Fruit fly (Drosophila melanogaster) whole organism, embryonic: ENCODE data around the gene CG34183.

Source experiments
- CG1024 ChIP-seq: fragments of 200-800 bp; sonication (Bioruptor generic); IDR thresholded peaks from 2 replicates; pipeline ENCODE4 v1.3.6; 2022; ENCODE audit warnings: missing biosample characterization, missing genetic modification characterization
- CG10565 ChIP-seq: fragments of 200-800 bp; sonication (Bioruptor generic); optimal IDR thresholded peaks from 3 replicates; lab custom pipeline; 2016; ENCODE audit warnings: missing biosample characterization, mild to moderate bottlenecking, missing genetic modification characterization
- CG12155 ChIP-seq: fragments of 200-800 bp; sonication (Bioruptor generic); optimal IDR thresholded peaks from 3 replicates; lab custom pipeline; 2016; ENCODE audit warnings: missing biosample characterization, missing genetic modification characterization
- CG1233 ChIP-seq: fragments of 200-800 bp; sonication (Bioruptor generic); optimal IDR thresholded peaks from 4 replicates; lab custom pipeline; 2018; ENCODE audit warnings: missing biosample characterization, mild to moderate bottlenecking, missing genetic modification characterization
- CG14014 ChIP-seq: fragments of 200-800 bp; sonication (Bioruptor generic); IDR thresholded peaks from 2 replicates; pipeline ENCODE4 v1.3.6; 2022; ENCODE audit warnings: missing biosample characterization, missing genetic modification characterization
- CG14965 ChIP-seq: fragments of 200-800 bp; sonication (Bioruptor generic); optimal IDR thresholded peaks from 2 replicates; lab custom pipeline; 2016; ENCODE audit warnings: missing biosample characterization, missing genetic modification characterization, borderline replicate concordance
- CG15479 ChIP-seq: fragments of 200-800 bp; sonication (Bioruptor generic); optimal IDR thresholded peaks from 3 replicates; lab custom pipeline; 2019; ENCODE audit warnings: missing biosample characterization, mild to moderate bottlenecking, missing genetic modification characterization, moderate library complexity
- CG18262 ChIP-seq: fragments of 200-800 bp; optimal IDR thresholded peaks from 3 replicates; lab custom pipeline; 2019; ENCODE audit warnings: missing biosample characterization, mild to moderate bottlenecking, missing genetic modification characterization, moderate library complexity
- CG2889 ChIP-seq: fragments of 200-800 bp; sonication (Bioruptor generic); IDR thresholded peaks from 3 replicates; pipeline ENCODE4 v1.3.6; 2022; ENCODE audit warnings: missing biosample characterization, missing genetic modification characterization
- CG32772 ChIP-seq: fragments of 200-800 bp; sonication (Bioruptor generic); IDR thresholded peaks from 2 replicates; pipeline ENCODE4 v1.3.6; 2022; ENCODE audit warnings: missing biosample characterization, missing genetic modification characterization
- CG3838 ChIP-seq: fragments of 200-800 bp; sonication (Bioruptor generic); optimal IDR thresholded peaks from 3 replicates; lab custom pipeline; 2016; ENCODE audit warnings: missing biosample characterization, missing genetic modification characterization
- CG7987 ChIP-seq: fragments of 200-800 bp; sonication (Bioruptor generic); optimal IDR thresholded peaks from 2 replicates; lab custom pipeline; 2018; ENCODE audit warnings: missing biosample characterization, mild to moderate bottlenecking, missing genetic modification characterization, moderate library complexity
- CG8290 ChIP-seq, 3 experiments: fragments of 200-800 bp; sonication (Bioruptor generic); optimal IDR thresholded peaks; 2 replicates each; lab custom pipeline; 2016 to 2019; ENCODE audit warnings: missing biosample characterization in 3 of 3, missing genetic modification characterization in 3 of 3, mild to moderate bottlenecking in 2 of 3, moderate library complexity in 1 of 3
- CG9437 ChIP-seq: fragments of 200-800 bp; sonication (Bioruptor generic); optimal IDR thresholded peaks from 2 replicates; lab custom pipeline; 2018; ENCODE audit warnings: missing biosample characterization, mild to moderate bottlenecking, missing genetic modification characterization
- Dll ChIP-seq: fragments of 200-800 bp; sonication (Bioruptor generic); IDR thresholded peaks from 4 replicates; pipeline ENCODE4 v1.3.6; 2022; ENCODE audit warnings: missing biosample characterization, missing genetic modification characterization; ENCODE audit not compliant: partially characterized antibody
- Doc3 ChIP-seq: fragments of 200-800 bp; sonication (Bioruptor generic); IDR thresholded peaks from 3 replicates; pipeline ENCODE4 v1.3.6; 2022; ENCODE audit warnings: missing biosample characterization, missing genetic modification characterization; ENCODE audit not compliant: partially characterized antibody
- Ets97D ChIP-seq: fragments of 200-800 bp; sonication (Bioruptor generic); optimal IDR thresholded peaks from 3 replicates; lab custom pipeline; 2016; ENCODE audit warnings: missing biosample characterization, missing genetic modification characterization
- HLH3B ChIP-seq: fragments of 200-800 bp; sonication (Bioruptor generic); IDR thresholded peaks from 2 replicates; pipeline ENCODE4 v1.3.6; 2022; ENCODE audit warnings: missing biosample characterization, missing genetic modification characterization
- Hr51 ChIP-seq, 2 experiments: fragments of 200-800 bp; sonication (Bioruptor generic); optimal IDR thresholded peaks; 2 replicates in 1 of 2; 3 replicates in 1 of 2; lab custom pipeline; 2016 to 2018; ENCODE audit warnings: missing biosample characterization in 2 of 2, missing genetic modification characterization in 2 of 2, mild to moderate bottlenecking in 1 of 2, moderate library complexity in 1 of 2
- Jarid2 ChIP-seq: fragments of 200-800 bp; sonication (Bioruptor generic); optimal IDR thresholded peaks from 3 replicates; lab custom pipeline; 2017; ENCODE audit warnings: mild to moderate bottlenecking, missing biosample characterization, missing genetic modification reagents, missing genetic modification characterization
- Max ChIP-seq: fragments of 200-800 bp; sonication (Bioruptor generic); optimal IDR thresholded peaks from 2 replicates; lab custom pipeline; 2016; ENCODE audit warnings: missing biosample characterization, mild to moderate bottlenecking, missing genetic modification characterization
- NFAT ChIP-seq: fragments of 200-800 bp; sonication (Bioruptor generic); IDR thresholded peaks from 2 replicates; pipeline ENCODE4 v1.3.6; 2022; ENCODE audit warnings: missing biosample characterization, missing genetic modification characterization
- Sox102F ChIP-seq: fragments of 200-800 bp; sonication (Bioruptor generic); optimal IDR thresholded peaks from 2 replicates; lab custom pipeline; 2018; ENCODE audit warnings: missing biosample characterization, mild to moderate bottlenecking, missing genetic modification characterization, moderate library complexity
- Taf1 ChIP-seq: fragments of 200-800 bp; sonication (Bioruptor generic); IDR thresholded peaks from 2 replicates; pipeline ENCODE4 v1.3.6; 2022; ENCODE audit warnings: missing biosample characterization, missing genetic modification characterization
- YL-1 ChIP-seq: fragments of 200-800 bp; sonication (Bioruptor generic); optimal IDR thresholded peaks from 3 replicates; lab custom pipeline; 2017; ENCODE audit warnings: missing biosample characterization, mild to moderate bottlenecking, missing genetic modification characterization
- bigmax ChIP-seq: fragments of 200-800 bp; sonication (Bioruptor generic); optimal IDR thresholded peaks from 2 replicates; lab custom pipeline; 2018; ENCODE audit warnings: missing biosample characterization, mild to moderate bottlenecking, missing genetic modification characterization
- chif ChIP-seq, 2 experiments: fragments of 200-800 bp; sonication (Bioruptor generic); optimal IDR thresholded peaks; 3 replicates each; lab custom pipeline; 2016; ENCODE audit warnings: missing biosample characterization in 2 of 2, missing genetic modification characterization in 2 of 2
- ci ChIP-seq: fragments of 200-800 bp; sonication (Bioruptor generic); IDR thresholded peaks from 3 replicates; pipeline ENCODE4 v1.3.6; 2022; ENCODE audit warnings: missing biosample characterization, missing genetic modification characterization
- dysf ChIP-seq: fragments of 200-800 bp; sonication (Bioruptor generic); IDR thresholded peaks from 3 replicates; pipeline ENCODE4 v1.3.6; 2022; ENCODE audit warnings: missing biosample characterization, missing genetic modification characterization
- ems ChIP-seq: fragments of 200-800 bp; sonication (Bioruptor generic); optimal IDR thresholded peaks from 3 replicates; lab custom pipeline; 2016; ENCODE audit warnings: missing biosample characterization, missing genetic modification characterization
- fd3F ChIP-seq: fragments of 200-800 bp; sonication (Bioruptor generic); optimal IDR thresholded peaks from 2 replicates; lab custom pipeline; 2018; ENCODE audit warnings: missing biosample characterization, mild to moderate bottlenecking, missing genetic modification characterization, moderate library complexity
- fd96Cb ChIP-seq: fragments of 200-800 bp; sonication (Bioruptor generic); optimal IDR thresholded peaks from 2 replicates; lab custom pipeline; 2018; ENCODE audit warnings: missing biosample characterization, mild to moderate bottlenecking, missing genetic modification characterization, moderate library complexity
- hb ChIP-seq: fragments of 200-800 bp; sonication (Bioruptor generic); IDR thresholded peaks from 3 replicates; pipeline ENCODE4 v1.3.6; 2022; ENCODE audit warnings: missing biosample characterization, missing genetic modification characterization; ENCODE audit not compliant: partially characterized antibody
- lab ChIP-seq: fragments of 200-800 bp; sonication (Bioruptor generic); optimal IDR thresholded peaks from 3 replicates; lab custom pipeline; 2017; ENCODE audit warnings: missing biosample characterization, missing genetic modification characterization, mild to moderate bottlenecking, moderate library complexity, missing genetic modification reagents
- oc ChIP-seq: fragments of 200-800 bp; sonication (Bioruptor generic); optimal IDR thresholded peaks from 2 replicates; lab custom pipeline; 2018; ENCODE audit warnings: missing biosample characterization, mild to moderate bottlenecking, missing genetic modification characterization, moderate library complexity
- onecut ChIP-seq: fragments of 200-800 bp; sonication (Bioruptor generic); IDR thresholded peaks from 2 replicates; pipeline ENCODE4 v1.3.6; 2022; ENCODE audit warnings: missing biosample characterization, missing genetic modification characterization
- pb ChIP-seq: fragments of 200-800 bp; sonication (Bioruptor generic); optimal IDR thresholded peaks from 3 replicates; lab custom pipeline; 2016; ENCODE audit warnings: missing biosample characterization, missing genetic modification characterization
- phol ChIP-seq: fragments of 200-800 bp; sonication (Bioruptor generic); optimal IDR thresholded peaks from 3 replicates; lab custom pipeline; 2018; ENCODE audit warnings: missing biosample characterization, mild to moderate bottlenecking, missing genetic modification characterization, moderate library complexity
- prd ChIP-seq, 3 experiments: fragments of >200 bp in 2 of 3; fragments of 200-800 bp in 1 of 3; sonication (Bioruptor generic) in 1 of 3; optimal IDR thresholded peaks in 2 of 3; IDR thresholded peaks in 1 of 3; 2 replicates in 2 of 3; 3 replicates in 1 of 3; pipeline versions ENCODE4 v1.3.6 to Lab custom; 2017 to 2022; ENCODE audit warnings: missing biosample characterization in 1 of 3, missing genetic modification characterization in 1 of 3
- pzg ChIP-seq: fragments of 200-800 bp; sonication (Bioruptor generic); optimal IDR thresholded peaks from 3 replicates; lab custom pipeline; 2018; ENCODE audit warnings: missing biosample characterization, mild to moderate bottlenecking, missing genetic modification characterization, moderate library complexity
- schlank ChIP-seq: fragments of 200-800 bp; sonication (Bioruptor generic); optimal IDR thresholded peaks from 2 replicates; lab custom pipeline; 2018; ENCODE audit warnings: missing biosample characterization, mild to moderate bottlenecking, missing genetic modification characterization
- sens ChIP-seq: fragments of 200-800 bp; sonication (Bioruptor generic); peaks from one replicate; lab custom pipeline; 2016; ENCODE audit warnings: missing biosample characterization, missing genetic modification characterization
- seq ChIP-seq: fragments of 200-800 bp; sonication (Bioruptor generic); IDR thresholded peaks from 2 replicates; pipeline ENCODE4 v1.3.6; 2022; ENCODE audit warnings: missing biosample characterization, missing genetic modification characterization
- sqz ChIP-seq: fragments of 200-800 bp; sonication (Bioruptor generic); optimal IDR thresholded peaks from 3 replicates; lab custom pipeline; 2018; ENCODE audit warnings: missing biosample characterization, mild to moderate bottlenecking, missing genetic modification characterization
- tin ChIP-seq: fragments of 200-800 bp; sonication (Bioruptor generic); optimal IDR thresholded peaks from 3 replicates; lab custom pipeline; 2016; ENCODE audit warnings: missing biosample characterization, missing genetic modification characterization
- ttk ChIP-seq: fragments of 200-800 bp; sonication (Bioruptor generic); IDR thresholded peaks from 2 replicates; pipeline ENCODE4 v2.1.2; 2022; ENCODE audit warnings: missing biosample characterization, missing genetic modification characterization
- tup ChIP-seq: fragments of 200-800 bp; sonication (Bioruptor generic); optimal IDR thresholded peaks from 2 replicates; lab custom pipeline; 2016; ENCODE audit warnings: missing biosample characterization, mild to moderate bottlenecking, missing genetic modification characterization, moderate library complexity
- wdn ChIP-seq: fragments of 200-800 bp; sonication (Bioruptor generic); IDR thresholded peaks from 2 replicates; pipeline ENCODE4 v1.3.6; 2022; ENCODE audit warnings: missing biosample characterization, missing genetic modification characterization
- zfh1 ChIP-seq: fragments of 200-800 bp; sonication (Bioruptor generic); IDR thresholded peaks from 3 replicates; pipeline ENCODE4 v1.3.6; 2022; ENCODE audit warnings: missing biosample characterization, missing genetic modification characterization

Gene CG34183

dm6 chr2L:9921401-9921800 is 30.8 kb upstream of the CG34183 start, which contains the start of gene CG4592 (continued):
- TF ChIP-seq phol (tag; lab: Kevin White, UChicago) (peak; percentile 71), sqz (no peak), CG1233 (GFP tag; lab: Kevin White, UChicago) (peak; percentile 58), CG12155 (GFP tag; lab: Kevin White, UChicago) (peak; percentile 53), Sox102F (GFP tag; lab: Kevin White, UChicago) (peak; percentile 61), NFAT (GFP tag; lab: Robert Waterston, UW) (peak; percentile 60), Taf1 (GFP tag; lab: Robert Waterston, UW) (no peak), ttk (GFP tag; lab: Robert Waterston, UW) (no peak), seq (GFP tag; lab: Robert Waterston, UW) (0 out of 2 replicates have a peak, but pooled peaks have one; percentile 30), Jarid2 (no peak), zfh1 (peak; percentile 79), lab (GFP tag; lab: Kevin White, UChicago) (peak; percentile 78), sens (GFP tag; lab: Kevin White, UChicago) (peak; percentile 90), fd3F (GFP tag; lab: Kevin White, UChicago) (peak; percentile 42), CG15479 (GFP tag; lab: Kevin White, UChicago) (no peak), hb (no peak), Hr51 (GFP tag; optimal IDR thresholded peaks at IDR 0.05; lab: Kevin White, UChicago) (no peak), tup (GFP tag; lab: Kevin White, UChicago) (no peak), bigmax (peak; percentile 60), chif (GFP tag; optimal IDR thresholded peaks at IDR 0.05; lab: Kevin White, UChicago) (peak; percentile 4 to 42), Ets97D (GFP tag; lab: Kevin White, UChicago) (peak; percentile 26), ems (GFP tag; lab: Kevin White, UChicago) (peak; percentile 18), ci (GFP tag; lab: Robert Waterston, UW) (peak; percentile 90), CG32772 (0 out of 2 replicates have a peak, but pooled peaks have one; percentile 22), CG7987 (GFP tag; lab: Kevin White, UChicago) (peak; percentile 78), schlank (tag; lab: Kevin White, UChicago) (peak; percentile 39), CG14965 (no peak), pzg (GFP tag; lab: Kevin White, UChicago) (peak; percentile 35), fd96Cb (tag; lab: Kevin White, UChicago) (peak; percentile 41), wdn (GFP tag; lab: Robert Waterston, UW) (0 out of 2 replicates have a peak, but pooled peaks have one; percentile 22), tin (GFP tag; lab: Kevin White, UChicago) (peak; percentile 57), CG8290 (GFP tag; optimal IDR thresholded peaks at IDR 0.05; lab: Kevin White, UChicago) (no peak), CG8290 (tag; optimal IDR thresholded peaks at IDR 0.05; lab: Kevin White, UChicago) (no peak), HLH3B (peak; percentile 62; the same call in 1 of the 2 replicates), Doc3 (GFP tag; lab: Robert Waterston, UW) (no peak), prd (optimal IDR thresholded peaks at IDR 0.05; lab: Kevin White, UChicago) (no peak), prd (GFP tag; IDR thresholded peaks at IDR 0.05; lab: Robert Waterston, UW) (peak; percentile 53; the same call in 2 of the 3 replicates), CG2889 (GFP tag; lab: Robert Waterston, UW) (no peak), CG14014 (peak; percentile 67; the same call in 1 of the 2 replicates), oc (tag; lab: Kevin White, UChicago) (no peak), Dll (no peak), CG3838 (GFP tag; lab: Kevin White, UChicago) (peak; percentile 5), dysf (GFP tag; lab: Robert Waterston, UW) (peak; percentile 74), CG1024 (GFP tag; lab: Robert Waterston, UW) (peak; percentile 25; the same call in 1 of the 2 replicates), Max (peak; percentile 7), pb (no peak), onecut (GFP tag; lab: Robert Waterston, UW) (peak; percentile 63), YL-1 (GFP tag; lab: Kevin White, UChicago) (peak; percentile 19), CG18262 (tag; lab: Kevin White, UChicago) (no peak), CG10565 (GFP tag; lab: Kevin White, UChicago) (no peak), CG9437 (GFP tag; lab: Kevin White, UChicago) (peak; percentile 41)
